Fruit fly (Drosophila melanogaster) whole organism, wandering third instar larva: Measurements from ENCODE around the gene wwk.

Experiments
- Abd-B ChIP-seq: fragments of >200 bp; optimal IDR thresholded peaks from 2 replicates; lab custom pipeline; 2017; ENCODE audit warnings: missing biosample characterization, missing genetic modification characterization
- CG32264 ChIP-seq: fragments of 200-800 bp; sonication (Bioruptor generic); optimal IDR thresholded peaks from 2 replicates; lab custom pipeline; 2016; ENCODE audit warnings: missing biosample characterization, missing genetic modification characterization
- CG9705 ChIP-seq: fragments of 200-800 bp; sonication (Bioruptor generic); optimal IDR thresholded peaks from 2 replicates; lab custom pipeline; 2018; ENCODE audit warnings: missing biosample characterization, mild to moderate bottlenecking, missing genetic modification characterization
- CrebA ChIP-seq: fragments of 200-800 bp; sonication (Bioruptor generic); optimal IDR thresholded peaks from 2 replicates; lab custom pipeline; 2016; ENCODE audit warnings: missing biosample characterization, mild to moderate bottlenecking, missing genetic modification characterization, borderline replicate concordance
- Dfd ChIP-seq: fragments of >200 bp; optimal IDR thresholded peaks from 2 replicates; lab custom pipeline; 2017; ENCODE audit warnings: missing biosample characterization, missing genetic modification characterization
- GATAd ChIP-seq: sonication (Bioruptor generic); optimal IDR thresholded peaks from 2 replicates; lab custom pipeline; 2016; ENCODE audit warnings: missing biosample characterization, missing genetic modification characterization
- HLH106 ChIP-seq: fragments of 200-800 bp; optimal IDR thresholded peaks from 3 replicates; lab custom pipeline; 2019; ENCODE audit warnings: missing biosample characterization, mild to moderate bottlenecking, missing genetic modification characterization, moderate library complexity
- Hr78 ChIP-seq: fragments of >200 bp; optimal IDR thresholded peaks from 2 replicates; lab custom pipeline; 2017; ENCODE audit warnings: missing biosample characterization, missing genetic modification characterization
- Hr83 ChIP-seq: fragments of 200-300 bp; sonication (Bioruptor generic); optimal IDR thresholded peaks from 2 replicates; lab custom pipeline; 2016; ENCODE audit warnings: missing biosample characterization, mild to moderate bottlenecking, missing genetic modification characterization, moderate library complexity; ENCODE audit not compliant: poor library complexity, severe bottlenecking
- Jra ChIP-seq: sonication (Bioruptor generic); optimal IDR thresholded peaks from 2 replicates; lab custom pipeline; 2016; ENCODE audit warnings: missing biosample characterization, missing genetic modification characterization
- Mio ChIP-seq: sonication (Bioruptor generic); optimal IDR thresholded peaks from 2 replicates; lab custom pipeline; 2016; ENCODE audit warnings: missing biosample characterization, missing genetic modification characterization
- Myc ChIP-seq: fragments of >200 bp; optimal IDR thresholded peaks from 2 replicates; lab custom pipeline; 2017
- N ChIP-seq: fragments of >200 bp; optimal IDR thresholded peaks from 2 replicates; lab custom pipeline; 2018; ENCODE audit warnings: missing biosample characterization, missing external identifiers, missing genetic modification characterization
- OdsH ChIP-seq: fragments of 200-800 bp; sonication (Bioruptor generic); optimal IDR thresholded peaks from 2 replicates; lab custom pipeline; 2016; ENCODE audit warnings: missing biosample characterization, mild to moderate bottlenecking, missing genetic modification characterization
- Rel ChIP-seq, 2 experiments: fragments of 200-800 bp; sonication (Bioruptor generic) in 1 of 2; optimal IDR thresholded peaks; 2 replicates in 1 of 2; 3 replicates in 1 of 2; lab custom pipeline; 2016 to 2019; ENCODE audit warnings: mild to moderate bottlenecking in 2 of 2, missing biosample characterization in 2 of 2, missing genetic modification characterization in 2 of 2, moderate library complexity in 1 of 2
- Vsx2 ChIP-seq: fragments of 200-300, 225-300 bp; sonication (Bioruptor generic); optimal IDR thresholded peaks from 2 replicates; lab custom pipeline; 2018; ENCODE audit warnings: missing biosample characterization, missing genetic modification characterization; ENCODE audit not compliant: partially characterized antibody
- brk ChIP-seq: fragments of 200-800 bp; sonication (Bioruptor generic); optimal IDR thresholded peaks from 2 replicates; lab custom pipeline; 2016; ENCODE audit warnings: missing biosample characterization, mild to moderate bottlenecking, missing genetic modification characterization
- dl ChIP-seq, 2 experiments: fragments of 175-275, 200-275 bp in 1 of 2; fragments of 200-275 bp in 1 of 2; sonication (Bioruptor generic); optimal IDR thresholded peaks; lab custom pipeline; 2018; ENCODE audit warnings: mild to moderate bottlenecking in 2 of 2, missing biosample characterization in 2 of 2, missing genetic modification characterization in 2 of 2, moderate library complexity in 2 of 2; ENCODE audit not compliant: partially characterized antibody in 2 of 2, insufficient read depth in 1 of 2
- dmrt93B ChIP-seq: fragments of 200-800 bp; sonication (Bioruptor generic); optimal IDR thresholded peaks from 2 replicates; lab custom pipeline; 2018; ENCODE audit warnings: missing biosample characterization, mild to moderate bottlenecking, missing genetic modification characterization
- dsf ChIP-seq: sonication (Bioruptor generic); optimal IDR thresholded peaks from 2 replicates; lab custom pipeline; 2016; ENCODE audit warnings: missing biosample characterization, missing genetic modification characterization, borderline replicate concordance
- ey ChIP-seq: fragments of 200-800 bp; sonication (Bioruptor generic); optimal IDR thresholded peaks from 2 replicates; lab custom pipeline; 2016; ENCODE audit warnings: missing biosample characterization, missing genetic modification characterization
- foxo ChIP-seq, 2 experiments: fragments of 200-800 bp; sonication (Bioruptor generic); optimal IDR thresholded peaks; 2 replicates in 1 of 2; 3 replicates in 1 of 2; lab custom pipeline; 2016 to 2017; ENCODE audit warnings: missing biosample characterization in 2 of 2, missing genetic modification characterization in 2 of 2
- fru ChIP-seq: fragments of 200-800 bp; sonication (Bioruptor generic); optimal IDR thresholded peaks from 3 replicates; lab custom pipeline; 2016; ENCODE audit warnings: missing biosample characterization, mild to moderate bottlenecking, missing genetic modification characterization
- jim ChIP-seq: fragments of 175-275, 200-325 bp; sonication (Bioruptor generic); optimal IDR thresholded peaks from 2 replicates; lab custom pipeline; 2016; ENCODE audit warnings: missing biosample characterization, mild to moderate bottlenecking, missing genetic modification characterization
- lola ChIP-seq: fragments of >200 bp; optimal IDR thresholded peaks from 2 replicates; lab custom pipeline; 2017; ENCODE audit warnings: missing biosample characterization, missing genetic modification characterization
- pan ChIP-seq: fragments of >200 bp; optimal IDR thresholded peaks from 2 replicates; lab custom pipeline; 2017
- psq ChIP-seq: fragments of 200-800 bp; sonication (Bioruptor generic); optimal IDR thresholded peaks from 3 replicates; lab custom pipeline; 2017; ENCODE audit warnings: missing biosample characterization, mild to moderate bottlenecking, missing genetic modification characterization, moderate library complexity
- rgr ChIP-seq: fragments of 200-800 bp; sonication (Bioruptor generic); optimal IDR thresholded peaks from 3 replicates; lab custom pipeline; 2016; ENCODE audit warnings: missing biosample characterization, mild to moderate bottlenecking, missing genetic modification characterization
- sage ChIP-seq: fragments of 200-800 bp; sonication (Bioruptor generic); optimal IDR thresholded peaks from 2 replicates; lab custom pipeline; 2016; ENCODE audit warnings: missing biosample characterization, mild to moderate bottlenecking, missing genetic modification characterization
- sv ChIP-seq: fragments of 200-800 bp; sonication (Bioruptor generic); optimal IDR thresholded peaks from 3 replicates; lab custom pipeline; 2016; ENCODE audit warnings: missing biosample characterization, missing genetic modification characterization
- usp ChIP-seq: fragments of >200 bp; optimal IDR thresholded peaks from 2 replicates; lab custom pipeline; 2017; ENCODE audit warnings: missing biosample characterization, missing genetic modification characterization
- woc ChIP-seq: sonication (Bioruptor generic); optimal IDR thresholded peaks from 2 replicates; lab custom pipeline; 2016; ENCODE audit warnings: missing biosample characterization, mild to moderate bottlenecking, missing genetic modification characterization

wwk gene

DNA sequence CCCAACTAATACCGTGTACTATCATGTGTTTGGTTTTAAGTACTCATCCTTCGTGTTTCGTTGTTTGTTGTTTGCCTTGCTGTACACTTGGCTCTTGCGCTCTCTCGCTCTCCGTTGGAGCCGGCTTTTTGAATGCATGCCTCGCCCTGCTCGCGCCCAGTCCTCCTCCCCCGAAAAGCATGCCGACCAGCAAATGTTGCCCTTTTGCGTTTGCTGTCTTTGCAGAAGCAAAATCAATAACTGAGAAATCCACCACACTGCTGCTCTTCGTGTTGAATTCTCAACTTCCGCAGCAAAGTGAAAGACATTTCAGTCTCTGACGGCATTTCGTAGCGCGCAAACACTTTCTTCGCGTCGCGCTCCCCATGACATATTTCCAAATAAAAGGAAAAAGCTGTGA, at the start of gene wwk:
wwk (plus strand) TSS at position 312 of the 400 bp plus-strand sequence.
- TF ChIP-seq Hr83 (GFP tag; lab: Kevin White, UChicago) (no peak), HLH106 (tag; lab: Kevin White, UChicago) (no peak), lola (GFP tag; lab: Kevin White, UChicago) (no peak), N (GFP tag; lab: Kevin White, UChicago) (no peak), pan (lab: Kevin White, UChicago) (no peak), dmrt93B (GFP tag; lab: Kevin White, UChicago) (no peak), rgr (GFP tag; lab: Kevin White, UChicago) (no peak), dsf (GFP tag; lab: Kevin White, UChicago) (no peak), sv (GFP tag; lab: Kevin White, UChicago) (no peak), CG9705 (no peak), Hr78 (GFP tag; lab: Kevin White, UChicago) (no peak), CrebA (GFP tag; lab: Kevin White, UChicago) (no peak), Myc (lab: Kevin White, UChicago) (no peak), Jra (GFP tag; lab: Kevin White, UChicago) (no peak), GATAd (GFP tag; lab: Kevin White, UChicago) (no peak), sage (GFP tag; lab: Kevin White, UChicago) (no peak), Abd-B (GFP tag; lab: Kevin White, UChicago) (no peak), Vsx2 (GFP tag; lab: Kevin White, UChicago) (no peak), CG32264 (GFP tag; lab: Kevin White, UChicago) (no peak)

DNA sequence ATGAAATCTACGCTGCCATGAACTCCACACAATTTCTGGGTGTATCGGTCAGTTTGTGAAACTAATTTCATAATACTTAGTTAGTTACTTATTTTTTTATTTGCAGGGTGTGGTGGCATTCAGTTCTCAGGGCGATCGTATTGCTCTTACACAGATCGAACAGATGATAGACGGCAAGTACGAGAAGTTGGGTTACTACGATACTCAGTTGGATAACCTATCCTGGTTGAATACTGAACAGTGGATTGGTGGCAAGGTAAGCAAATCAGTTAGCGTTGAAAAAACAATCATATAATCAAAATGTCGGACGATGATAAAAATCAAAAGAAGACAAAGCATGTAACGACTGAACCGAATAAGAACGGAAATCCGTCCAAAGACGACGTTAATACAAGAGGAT, 48.0 kb upstream of the wwk start, which contains the start of gene CG33310:
CG33310 (plus strand) TSS at position 301 of the 400 bp plus-strand sequence.
- no peak for TF ChIP-seq psq (GFP tag; lab: Kevin White, UChicago)
- TF ChIP-seq dl (GFP tag; optimal IDR thresholded peaks at IDR 0.05; lab: Kevin White, UChicago; ENCODE audit: insufficient read depth in 1 of 2, partially characterized antibody in 2 of 2) = no peak
- no peak for TF ChIP-seq fru (GFP tag; lab: Kevin White, UChicago)
- TF ChIP-seq sv (GFP tag; lab: Kevin White, UChicago) = no peak
- no peak for TF ChIP-seq CG9705
- TF ChIP-seq Myc (lab: Kevin White, UChicago) = no peak
- no peak for TF ChIP-seq CrebA (GFP tag; lab: Kevin White, UChicago)
- TF ChIP-seq rgr (GFP tag; lab: Kevin White, UChicago) = no peak
- TF ChIP-seq Dfd = no peak
- TF ChIP-seq OdsH (GFP tag; lab: Kevin White, UChicago) = no peak

DNA sequence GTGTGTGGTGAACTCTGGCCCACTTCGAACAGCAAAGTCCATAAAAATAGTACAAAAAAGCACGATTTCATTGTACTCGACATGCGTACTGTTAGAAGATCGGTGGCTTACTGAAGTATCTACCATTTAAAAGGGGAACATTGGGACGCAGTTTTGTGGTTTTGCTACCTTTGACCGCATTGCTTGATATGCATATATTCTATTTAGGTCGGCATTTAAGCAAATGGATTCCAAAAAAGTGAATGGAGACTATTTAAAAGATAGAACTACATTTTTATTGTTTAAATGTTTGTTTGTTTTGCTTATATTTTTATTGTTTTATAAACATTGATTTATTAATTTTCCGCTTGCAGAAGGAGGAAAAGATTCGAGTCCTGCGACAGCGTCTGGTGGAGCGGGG, 42.9 kb upstream of the wwk start, which contains the start of gene CG31832:
CG31832 (minus strand) TSS at position 101 of the 400 bp plus-strand sequence.
- TF ChIP-seq Hr78 (GFP tag; lab: Kevin White, UChicago) = no peak

DNA sequence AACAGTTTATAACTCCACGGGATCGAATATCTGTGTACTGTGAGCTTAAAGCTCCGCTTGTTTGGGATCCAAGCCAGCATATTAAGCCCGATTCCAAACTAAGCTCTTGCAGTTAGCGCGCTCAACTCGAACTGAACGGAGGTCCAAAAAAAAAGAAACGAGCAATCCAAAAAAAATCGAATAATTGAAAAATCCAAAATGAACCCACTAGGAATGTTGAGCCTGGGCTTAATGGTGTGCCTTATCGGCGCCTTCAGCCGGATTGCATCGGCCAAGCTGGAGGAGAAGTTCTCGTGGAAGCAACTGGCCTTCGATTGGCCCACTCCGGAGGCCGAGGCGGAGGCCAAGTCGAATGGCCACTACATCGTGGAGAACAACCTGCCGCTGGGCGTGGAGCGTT, 39.2 kb upstream of the wwk start, which contains the start of gene yellow-c:
yellow-c (plus strand) TSS at position 29 of the 400 bp plus-strand sequence.
- TF ChIP-seq psq (GFP tag; lab: Kevin White, UChicago) (no peak), sv (GFP tag; lab: Kevin White, UChicago) (no peak), woc (GFP tag; lab: Kevin White, UChicago) (no peak), Mio (GFP tag; lab: Kevin White, UChicago) (no peak), jim (GFP tag; lab: Kevin White, UChicago) (no peak), Rel (GFP tag; optimal IDR thresholded peaks at IDR 0.05; lab: Kevin White, UChicago) (no peak), Rel (tag; optimal IDR thresholded peaks at IDR 0.05; lab: Kevin White, UChicago) (no peak), ey (GFP tag; lab: Kevin White, UChicago) (no peak), foxo (GFP tag; optimal IDR thresholded peaks at IDR 0.05; lab: Kevin White, UChicago) (no peak), brk (GFP tag; lab: Kevin White, UChicago) (no peak), usp (no peak), Vsx2 (GFP tag; lab: Kevin White, UChicago) (no peak), rgr (GFP tag; lab: Kevin White, UChicago) (no peak), dl (GFP tag; optimal IDR thresholded peaks at IDR 0.05; lab: Kevin White, UChicago; ENCODE audit: insufficient read depth in 1 of 2, partially characterized antibody in 2 of 2) (no peak), CrebA (GFP tag; lab: Kevin White, UChicago) (no peak), Abd-B (GFP tag; lab: Kevin White, UChicago) (no peak)
